Fruit fly (Drosophila melanogaster) whole organism, adult: ENCODE results near the gene bc10.

Source experiments
- CG11617 ChIP-seq: fragments of 200-800 bp; sonication (Bioruptor generic); optimal IDR thresholded peaks from 2 replicates; lab custom pipeline; 2017; ENCODE audit warnings: mild to moderate bottlenecking, missing biosample characterization, missing genetic modification reagents, missing genetic modification characterization
- CG12768 ChIP-seq: fragments of 200-800 bp; sonication (Bioruptor generic); optimal IDR thresholded peaks from 2 replicates; lab custom pipeline; 2017; ENCODE audit warnings: missing biosample characterization, missing genetic modification characterization, mild to moderate bottlenecking, moderate library complexity, missing genetic modification reagents
- CG14711 ChIP-seq: fragments of 200-800 bp; sonication (Bioruptor generic); optimal IDR thresholded peaks from 2 replicates; lab custom pipeline; 2018; ENCODE audit warnings: missing biosample characterization, mild to moderate bottlenecking, missing genetic modification characterization, moderate library complexity
- CG1620 ChIP-seq: fragments of 200-800 bp; sonication (Bioruptor generic); optimal IDR thresholded peaks from 2 replicates; lab custom pipeline; 2016; ENCODE audit warnings: missing biosample characterization, missing genetic modification characterization
- CG33017 ChIP-seq: fragments of 200-800 bp; sonication (Bioruptor generic); optimal IDR thresholded peaks from 2 replicates; lab custom pipeline; 2018; ENCODE audit warnings: missing biosample characterization, mild to moderate bottlenecking, missing genetic modification characterization, moderate library complexity
- CG5204 ChIP-seq: fragments of 200-800 bp; sonication (Bioruptor generic); optimal IDR thresholded peaks from 2 replicates; lab custom pipeline; 2016; ENCODE audit warnings: missing biosample characterization, missing genetic modification characterization
- CG7045 ChIP-seq: fragments of 200-800 bp; sonication (Bioruptor generic); optimal IDR thresholded peaks from 2 replicates; lab custom pipeline; 2017; ENCODE audit warnings: missing biosample characterization, mild to moderate bottlenecking, missing genetic modification characterization
- CG7101 ChIP-seq: fragments of 200-800 bp; sonication (Bioruptor generic); optimal IDR thresholded peaks from 2 replicates; lab custom pipeline; 2018; ENCODE audit warnings: missing biosample characterization, mild to moderate bottlenecking, missing genetic modification characterization, moderate library complexity
- Clk ChIP-seq: fragments of 200-800 bp; sonication (Bioruptor generic); optimal IDR thresholded peaks from 2 replicates; lab custom pipeline; 2017; ENCODE audit warnings: missing biosample characterization, missing genetic modification characterization
- Crg-1 ChIP-seq: fragments of 200-800 bp; sonication (Bioruptor generic); optimal IDR thresholded peaks from 2 replicates; lab custom pipeline; 2016; ENCODE audit warnings: missing biosample characterization, missing genetic modification characterization
- Hr96 ChIP-seq: fragments of 200-800 bp; sonication (Bioruptor generic); optimal IDR thresholded peaks from 2 replicates; lab custom pipeline; 2016; ENCODE audit warnings: missing biosample characterization, missing genetic modification characterization
- Mnt ChIP-seq: fragments of 200-800 bp; sonication (Bioruptor generic); optimal IDR thresholded peaks from 2 replicates; lab custom pipeline; 2016; ENCODE audit warnings: missing biosample characterization, mild to moderate bottlenecking, missing genetic modification characterization
- bab1 ChIP-seq: fragments of 200-800 bp; sonication (Bioruptor generic); optimal IDR thresholded peaks from 3 replicates; lab custom pipeline; 2019; ENCODE audit warnings: missing biosample characterization, mild to moderate bottlenecking, missing genetic modification characterization, moderate library complexity
- cic ChIP-seq: fragments of 200-800 bp; sonication (Bioruptor generic); optimal IDR thresholded peaks from 2 replicates; lab custom pipeline; 2017; ENCODE audit warnings: missing biosample characterization, mild to moderate bottlenecking, missing genetic modification characterization, moderate library complexity
- cnc ChIP-seq, 2 experiments: fragments of >200 bp; optimal IDR thresholded peaks; 2 replicates each; lab custom pipeline; 2017
- kay ChIP-seq: fragments of 200-800 bp; sonication (Bioruptor generic); peaks from one replicate; lab custom pipeline; 2016; ENCODE audit warnings: missing biosample characterization, missing genetic modification characterization, borderline replicate concordance
- ovo ChIP-seq: fragments of 200-800 bp; sonication (Bioruptor generic); optimal IDR thresholded peaks from 2 replicates; lab custom pipeline; 2016; ENCODE audit warnings: missing biosample characterization, missing genetic modification characterization
- pad ChIP-seq: fragments of 200-800 bp; sonication (Bioruptor generic); optimal IDR thresholded peaks from 3 replicates; lab custom pipeline; 2017; ENCODE audit warnings: missing biosample characterization, missing genetic modification characterization, mild to moderate bottlenecking, moderate library complexity, missing genetic modification reagents
- tj ChIP-seq: fragments of 200-800 bp; sonication (Bioruptor generic); optimal IDR thresholded peaks from 3 replicates; lab custom pipeline; 2017; ENCODE audit warnings: missing biosample characterization, mild to moderate bottlenecking, missing genetic modification characterization, moderate library complexity
- toe ChIP-seq: fragments of 200-800 bp; sonication (Bioruptor generic); optimal IDR thresholded peaks from 2 replicates; lab custom pipeline; 2016; ENCODE audit warnings: missing biosample characterization, missing genetic modification characterization

bc10 gene

DNA sequence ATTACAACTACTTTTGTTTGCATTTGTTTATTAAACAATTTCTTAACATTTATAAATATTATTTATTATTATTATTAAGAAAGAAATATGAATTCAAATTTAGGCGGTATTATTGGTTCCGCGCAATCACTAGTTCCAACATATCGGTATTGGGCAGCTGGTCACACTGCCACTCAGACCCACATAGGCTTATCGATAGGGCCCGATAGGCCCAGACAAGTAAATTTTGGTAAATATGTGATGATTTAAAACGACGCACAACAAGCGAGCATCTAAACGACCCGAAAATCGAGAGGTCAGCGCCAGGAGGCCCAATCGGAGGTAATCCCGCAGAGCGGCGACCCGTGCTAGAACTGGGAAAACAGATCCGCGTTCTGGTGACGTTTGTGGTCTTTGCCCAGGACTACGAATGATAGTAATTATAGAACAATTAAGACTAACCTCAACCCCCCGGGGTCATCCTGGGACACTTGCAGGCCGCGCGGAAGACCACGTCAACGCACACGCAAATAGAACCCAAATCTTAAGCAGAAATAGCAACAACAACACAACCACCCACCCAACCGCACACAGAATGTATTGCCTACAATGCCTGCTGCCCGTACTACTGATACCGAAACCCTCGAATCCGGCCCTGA is at the start of gene bc10:
TSS of gene bc10 (plus strand) at position 181 of the 638 bp plus-strand sequence.
- TF ChIP-seq CG1620 = no peak
- no peak for TF ChIP-seq Mnt (GFP tag; lab: Kevin White, UChicago)
- TF ChIP-seq tj (GFP tag; lab: Kevin White, UChicago) = no peak
- TF ChIP-seq CG5204 (GFP tag; lab: Kevin White, UChicago) = no peak
- no peak for TF ChIP-seq CG7101 (tag; lab: Kevin White, UChicago)
- no peak for TF ChIP-seq kay
- no peak for TF ChIP-seq CG7045 (GFP tag; lab: Kevin White, UChicago)
- no peak for TF ChIP-seq pad (GFP tag; lab: Kevin White, UChicago)
- no peak for TF ChIP-seq CG11617
- no peak for TF ChIP-seq Crg-1 (GFP tag; lab: Kevin White, UChicago)
- no peak for TF ChIP-seq CG14711 (tag; lab: Kevin White, UChicago)
- no peak for TF ChIP-seq cnc (optimal IDR thresholded peaks at IDR 0.05; lab: Kevin White, UChicago)
- TF ChIP-seq toe (GFP tag; lab: Kevin White, UChicago) = no peak

dm6 chr3L:5522904-5523428 is 42.1 kb upstream of the bc10 start:
- TF ChIP-seq cic (no peak), CG7045 (GFP tag; lab: Kevin White, UChicago) (no peak), CG1620 (no peak), Clk (GFP tag; lab: Kevin White, UChicago) (no peak), toe (GFP tag; lab: Kevin White, UChicago) (no peak), CG33017 (tag; lab: Kevin White, UChicago) (no peak), CG7101 (tag; lab: Kevin White, UChicago) (no peak), CG5204 (GFP tag; lab: Kevin White, UChicago) (no peak), CG14711 (tag; lab: Kevin White, UChicago) (no peak), ovo (GFP tag; lab: Kevin White, UChicago) (no peak), CG11617 (no peak), pad (GFP tag; lab: Kevin White, UChicago) (no peak), Crg-1 (GFP tag; lab: Kevin White, UChicago) (no peak), tj (GFP tag; lab: Kevin White, UChicago) (no peak), Hr96 (no peak), kay (no peak), cnc (optimal IDR thresholded peaks at IDR 0.05; lab: Kevin White, UChicago) (no peak), Mnt (GFP tag; lab: Kevin White, UChicago) (no peak), bab1 (GFP tag; lab: Kevin White, UChicago) (no peak)

- TF ChIP-seq CG7101 (tag; lab: Kevin White, UChicago) (no peak), cic (no peak), Hr96 (no peak)
These were observed 35.8 kb upstream of the bc10 start, which contains the start of gene Lkr for dm6 chr3L:5529241-5529640. Gene Lkr (minus strand): TSS chr3L:5529341.

DNA sequence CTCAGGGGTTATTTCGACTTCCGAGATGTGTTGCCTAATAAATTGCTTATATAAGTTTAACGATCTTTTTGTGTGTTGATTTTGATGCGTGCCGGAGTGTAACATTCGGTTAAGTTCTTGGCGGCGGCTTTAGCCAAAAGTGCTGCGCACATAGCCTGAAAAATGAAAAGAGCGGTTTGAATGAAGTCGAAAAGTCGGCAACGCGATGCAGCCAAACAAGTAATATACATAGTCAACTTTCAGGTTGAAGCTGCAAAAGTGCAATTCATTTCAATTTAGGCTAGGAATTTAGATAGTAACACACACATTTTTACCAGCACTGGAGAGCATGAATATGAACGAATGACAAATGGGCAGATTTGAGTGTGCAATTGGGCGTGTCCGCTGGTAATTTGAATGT is 30.8 kb upstream of the bc10 start:
- no peak for TF ChIP-seq toe (GFP tag; lab: Kevin White, UChicago)
- TF ChIP-seq CG14711 (tag; lab: Kevin White, UChicago) = no peak
- no peak for TF ChIP-seq CG7045 (GFP tag; lab: Kevin White, UChicago)
- TF ChIP-seq pad (GFP tag; lab: Kevin White, UChicago) = no peak
- no peak for TF ChIP-seq kay
- no peak for TF ChIP-seq CG1620
- TF ChIP-seq cic = no peak
- TF ChIP-seq CG12768 (GFP tag; lab: Kevin White, UChicago) = no peak
- TF ChIP-seq bab1 (GFP tag; lab: Kevin White, UChicago) = no peak
- no peak for TF ChIP-seq CG11617
- no peak for TF ChIP-seq tj (GFP tag; lab: Kevin White, UChicago)
- TF ChIP-seq CG5204 (GFP tag; lab: Kevin White, UChicago) = no peak
- no peak for TF ChIP-seq Clk (GFP tag; lab: Kevin White, UChicago)

DNA sequence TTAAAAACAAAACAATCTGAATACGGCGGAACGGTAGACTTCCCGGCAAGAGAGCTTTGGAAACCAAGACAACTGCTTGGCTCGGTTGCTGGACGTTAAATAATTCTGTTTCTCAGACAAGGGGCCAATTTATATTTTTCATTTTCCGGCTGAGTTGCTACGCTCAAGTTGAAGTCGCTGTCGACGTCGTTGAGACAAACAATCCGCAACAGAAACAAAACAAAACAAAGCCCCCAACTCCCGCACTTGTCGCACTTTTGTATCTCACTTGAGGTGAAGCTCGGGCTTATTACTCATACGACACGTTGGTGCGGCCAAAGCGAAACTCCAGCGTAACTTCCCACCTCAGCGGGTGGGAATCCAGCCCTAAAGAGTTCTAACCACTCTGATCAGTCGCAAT is 29.4 kb upstream of the bc10 start, which contains the start of gene CG13285:
TSS of gene CG13285 (minus strand) at position 101 of the 400 bp plus-strand sequence.
- TF ChIP-seq CG11617 (no peak), CG7045 (GFP tag; lab: Kevin White, UChicago) (no peak)

dm6 chr3L:5540637-5541241 is 24.3 kb upstream of the bc10 start:
- TF ChIP-seq CG7045 (GFP tag; lab: Kevin White, UChicago) (no peak), CG11617 (no peak), kay (no peak), CG7101 (tag; lab: Kevin White, UChicago) (no peak), cnc (optimal IDR thresholded peaks at IDR 0.05; lab: Kevin White, UChicago) (no peak), cic (no peak), Mnt (GFP tag; lab: Kevin White, UChicago) (no peak)
